Worm (Caenorhabditis elegans): Measurements from ENCODE around the gene cpg-2.
A peak's percentile ranks its signal among the peaks of the same experiment; 100 is the strongest.

The cpg-2 gene

ce11 chrIII:7087691-7088323 is 16.0 kb downstream of the cpg-2 start, which contains the start of gene fubl-2 (continued):
- TF ChIP-seq fkh-4 (tag; optimal IDR thresholded peaks at IDR 0.05; ENCODE audit: borderline replicate concordance) (peak; percentile 54), lin-35 (GFP tag; optimal IDR thresholded peaks at IDR 0.05) (peak; percentile 53 to 69), mep-1 (tag; optimal IDR thresholded peaks at IDR 0.05) (peak; percentile 51), grh-1 (GFP tag; IDR thresholded peaks at IDR 0.05) (no peak), skn-1 (tag; optimal IDR thresholded peaks at IDR 0.05) (peak; percentile 6), alr-1 (tag; optimal IDR thresholded peaks at IDR 0.05; ENCODE audit: borderline replicate concordance) (no peak), dsc-1 (tag; optimal IDR thresholded peaks at IDR 0.05) (peak; percentile 79), ces-1 (GFP tag; optimal IDR thresholded peaks at IDR 0.05) (no peak), elt-2 (tag; optimal IDR thresholded peaks at IDR 0.05) (no peak), ama-1 (optimal IDR thresholded peaks at IDR 0.05) (no peak), ztf-4 (tag; optimal IDR thresholded peaks at IDR 0.05) (no peak), snpc-4 (tag; optimal IDR thresholded peaks at IDR 0.05) (peak; percentile 24), fos-1 (tag; optimal IDR thresholded peaks at IDR 0.05) (peak; percentile 19), ztf-11 (tag; optimal IDR thresholded peaks at IDR 0.05) (peak in 1 of 2 experiments; percentile 68), nhr-20 (tag; optimal IDR thresholded peaks at IDR 0.05) (peak; percentile 74), aha-1 (tag; optimal IDR thresholded peaks at IDR 0.05) (no peak), snu-23 (GFP tag; optimal IDR thresholded peaks at IDR 0.05) (peak; percentile 71), nhr-47 (tag; optimal IDR thresholded peaks at IDR 0.05) (peak; percentile 76), unc-86 (tag; optimal IDR thresholded peaks at IDR 0.05) (peak; percentile 43), nhr-85 (tag) (peak; percentile 87), lir-3 (tag; optimal IDR thresholded peaks at IDR 0.05; ENCODE audit: poor library complexity) (peak; percentile 86), lsy-2 (tag; optimal IDR thresholded peaks at IDR 0.05) (peak; percentile 76 to 77), ceh-88 (GFP tag; IDR thresholded peaks at IDR 0.05) (no peak), pag-3 (tag; optimal IDR thresholded peaks at IDR 0.05; ENCODE audit: borderline replicate concordance, insufficient read depth) (no peak), unc-130 (tag; optimal IDR thresholded peaks at IDR 0.05) (no peak), ets-5 (GFP tag; IDR thresholded peaks at IDR 0.05) (no peak), rnt-1 (tag; optimal IDR thresholded peaks at IDR 0.05) (peak; percentile 94), efl-1 (optimal IDR thresholded peaks at IDR 0.05) (peak; percentile 73 to 74), efl-1 (GFP tag; optimal IDR thresholded peaks at IDR 0.05 in 1 of 2) (peak in 1 of 2 experiments; percentile 51), nhr-12 (tag; optimal IDR thresholded peaks at IDR 0.05) (no peak), C16A3.4 (tag; optimal IDR thresholded peaks at IDR 0.05) (peak; percentile 43), dpl-1 (GFP tag; optimal IDR thresholded peaks at IDR 0.05) (peak; percentile 53 to 71 (median 54)), unc-62 (GFP tag; optimal IDR thresholded peaks at IDR 0.05) (no peak), nhr-19 (GFP tag; conservative IDR thresholded peaks at IDR 0.05) (peak; percentile 62), lin-13 (GFP tag; optimal IDR thresholded peaks at IDR 0.05) (peak; percentile 32), tlp-1 (tag; optimal IDR thresholded peaks at IDR 0.05) (no peak), lin-14 (GFP tag; optimal IDR thresholded peaks at IDR 0.05) (peak; percentile 83), nhr-237 (tag; optimal IDR thresholded peaks at IDR 0.05) (no peak), blmp-1 (tag; optimal IDR thresholded peaks at IDR 0.05) (peak; percentile 34), tbx-2 (tag; optimal IDR thresholded peaks at IDR 0.05) (peak; percentile 67), egl-13 (tag; optimal IDR thresholded peaks at IDR 0.05) (peak; percentile 73)

DNA sequence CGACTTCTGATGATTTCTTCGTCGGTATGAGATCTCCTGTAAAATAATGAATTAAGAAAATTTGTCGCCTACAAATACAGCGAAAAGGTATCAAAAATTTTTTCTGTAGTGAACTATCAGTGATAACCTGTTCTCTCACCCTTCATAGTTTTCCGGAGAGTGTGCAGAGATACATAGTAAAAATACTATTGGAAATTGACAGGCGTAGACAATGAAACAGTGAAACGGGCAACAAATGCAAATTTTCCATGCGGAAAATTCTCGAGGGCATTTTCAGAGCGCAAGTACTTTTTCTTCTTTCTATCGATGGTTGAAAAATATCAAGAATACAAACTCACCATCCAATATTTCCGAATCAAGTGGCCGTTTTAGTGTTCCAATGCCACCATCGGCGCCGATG is 16.6 kb downstream of the cpg-2 start:
- TF ChIP-seq lin-35 (GFP tag; optimal IDR thresholded peaks at IDR 0.05) (peak in 1 of 2 experiments; percentile 32), efl-1 (optimal IDR thresholded peaks at IDR 0.05) (peak in 1 of 2 experiments; percentile 13), efl-1 (GFP tag; optimal IDR thresholded peaks at IDR 0.05 in 1 of 2) (peak in 1 of 2 experiments; percentile 91), fkh-8 (tag; optimal IDR thresholded peaks at IDR 0.05) (no peak)

Data from whole organism, L1 larva.